Worm (Caenorhabditis elegans) whole organism, L2 larva: ENCODE measurements around the gene egl-15.

Source experiments
- C34F6.9 ChIP-seq: fragments of 150-350 bp; optimal IDR thresholded peaks from 2 replicates; lab custom pipeline; 2014; ENCODE audit warnings: missing biosample characterization, missing genetic modification characterization
- F13H6.1 ChIP-seq: sonication (generic microtip); optimal IDR thresholded peaks from 2 replicates; lab custom pipeline; 2016; ENCODE audit warnings: missing genetic modification characterization, missing compliant biosample characterization
- R02D3.7 ChIP-seq: fragments of 150-350 bp; optimal IDR thresholded peaks from 2 replicates; lab custom pipeline; 2014; ENCODE audit warnings: missing biosample characterization, missing genetic modification characterization
- ZK546.5 ChIP-seq: sonication (generic microtip); optimal IDR thresholded peaks from 2 replicates; lab custom pipeline; 2017; ENCODE audit warnings: missing biosample characterization, missing genetic modification characterization
- ceh-16 ChIP-seq: fragments of 150-350 bp; optimal IDR thresholded peaks from 2 replicates; lab custom pipeline; 2014; ENCODE audit warnings: missing biosample characterization, missing genetic modification characterization
- ceh-82 ChIP-seq: fragments of 150-350 bp; optimal IDR thresholded peaks from 2 replicates; lab custom pipeline; 2014; ENCODE audit warnings: missing biosample characterization, missing genetic modification characterization
- crh-2 ChIP-seq: sonication (generic microtip); optimal IDR thresholded peaks from 2 replicates; lab custom pipeline; 2017; ENCODE audit warnings: missing biosample characterization, missing genetic modification characterization
- dmd-4 ChIP-seq: sonication (generic microtip); optimal IDR thresholded peaks from 2 replicates; lab custom pipeline; 2017; ENCODE audit warnings: missing biosample characterization, missing genetic modification characterization
- elt-3 ChIP-seq: sonication (generic microtip); optimal IDR thresholded peaks from 2 replicates; lab custom pipeline; 2017; ENCODE audit warnings: missing biosample characterization, missing genetic modification characterization
- fos-1 ChIP-seq: fragments of 150-350 bp; optimal IDR thresholded peaks from 2 replicates; lab custom pipeline; 2014; ENCODE audit warnings: missing biosample characterization, missing genetic modification characterization
- gmeb-1 ChIP-seq: fragments of 150-350 bp; optimal IDR thresholded peaks from 2 replicates; lab custom pipeline; 2014; ENCODE audit warnings: missing biosample characterization, missing genetic modification characterization
- lin-11 ChIP-seq: fragments of 150-350 bp; sonication (generic microtip); optimal IDR thresholded peaks from 2 replicates; lab custom pipeline; 2014; ENCODE audit warnings: missing biosample characterization, missing genetic modification characterization, inconsistent platforms, mixed read lengths
- lin-13 ChIP-seq: fragments of 150-350 bp; optimal IDR thresholded peaks from 2 replicates; lab custom pipeline; 2014; ENCODE audit warnings: missing biosample characterization, missing genetic modification reagents, missing genetic modification characterization
- lin-39 ChIP-seq: fragments of 150-350 bp; optimal IDR thresholded peaks from 2 replicates; lab custom pipeline; 2014; ENCODE audit warnings: missing biosample characterization, missing genetic modification reagents, missing genetic modification characterization
- lsy-2 ChIP-seq, 2 experiments: fragments of 150-350 bp in 1 of 2; sonication (generic microtip) in 1 of 2; optimal IDR thresholded peaks; 2 replicates each; lab custom pipeline; 2014 to 2017; ENCODE audit warnings: missing biosample characterization in 2 of 2, missing genetic modification characterization in 2 of 2
- mab-5 ChIP-seq: fragments of 150-350 bp; optimal IDR thresholded peaks from 2 replicates; lab custom pipeline; 2014; ENCODE audit warnings: missing biosample characterization, missing genetic modification characterization
- mbf-1 ChIP-seq: sonication (generic microtip); optimal IDR thresholded peaks from 2 replicates; lab custom pipeline; 2017; ENCODE audit warnings: missing biosample characterization, missing genetic modification characterization
- mdl-1 ChIP-seq, 2 experiments: fragments of 150-350 bp in 1 of 2; sonication (generic microtip) in 1 of 2; optimal IDR thresholded peaks; 2 replicates each; lab custom pipeline; 2017; ENCODE audit warnings: missing biosample characterization in 2 of 2, missing genetic modification characterization in 2 of 2
- nhr-10 ChIP-seq: sonication (generic microtip); optimal IDR thresholded peaks from 2 replicates; lab custom pipeline; 2017; ENCODE audit warnings: missing biosample characterization, missing genetic modification characterization
- nhr-11 ChIP-seq: fragments of 150-350 bp; optimal IDR thresholded peaks from 2 replicates; lab custom pipeline; 2014; ENCODE audit warnings: missing biosample characterization, missing genetic modification characterization
- nhr-21 ChIP-seq: fragments of 150-350 bp; optimal IDR thresholded peaks from 2 replicates; lab custom pipeline; 2014; ENCODE audit warnings: missing biosample characterization, missing genetic modification characterization
- nhr-23 ChIP-seq: fragments of 150-350 bp; optimal IDR thresholded peaks from 2 replicates; lab custom pipeline; 2014; ENCODE audit warnings: missing biosample characterization, missing genetic modification reagents, missing genetic modification characterization
- nhr-237 ChIP-seq: fragments of 150-350 bp; optimal IDR thresholded peaks from 2 replicates; lab custom pipeline; 2014; ENCODE audit warnings: missing biosample characterization, missing genetic modification characterization
- nhr-25 ChIP-seq: fragments of 150-350 bp; sonication (generic microtip); optimal IDR thresholded peaks from 3 replicates; lab custom pipeline; 2014; ENCODE audit warnings: missing biosample characterization, missing genetic modification characterization
- nhr-77 ChIP-seq: fragments of 150-350 bp; optimal IDR thresholded peaks from 2 replicates; lab custom pipeline; 2014; ENCODE audit warnings: missing biosample characterization, missing genetic modification characterization
- sem-4 ChIP-seq: fragments of 150-350 bp; optimal IDR thresholded peaks from 2 replicates; lab custom pipeline; 2014; ENCODE audit warnings: missing biosample characterization, missing genetic modification reagents, missing genetic modification characterization
- skn-1 ChIP-seq: sonication (generic microtip); optimal IDR thresholded peaks from 2 replicates; lab custom pipeline; 2017; ENCODE audit warnings: missing biosample characterization, missing genetic modification characterization
- sma-9 ChIP-seq, 2 experiments: fragments of 150-350 bp in 1 of 2; sonication (generic microtip) in 1 of 2; optimal IDR thresholded peaks; 2 replicates each; lab custom pipeline; 2014 to 2016; ENCODE audit warnings: missing genetic modification characterization in 2 of 2, mild to moderate bottlenecking in 1 of 2, missing biosample characterization in 1 of 2, missing compliant biosample characterization in 1 of 2, missing genetic modification reagents in 1 of 2, moderate library complexity in 1 of 2
- snpc-4 ChIP-seq: fragments of 150-350 bp; optimal IDR thresholded peaks from 2 replicates; lab custom pipeline; 2014; ENCODE audit warnings: missing biosample characterization, missing genetic modification characterization
- unc-39 ChIP-seq: fragments of 150-350 bp; optimal IDR thresholded peaks from 2 replicates; lab custom pipeline; 2014; ENCODE audit warnings: missing biosample characterization, missing genetic modification characterization
- zag-1 ChIP-seq: fragments of 150-350 bp; optimal IDR thresholded peaks from 2 replicates; lab custom pipeline; 2014; ENCODE audit warnings: missing biosample characterization, missing genetic modification characterization
- ztf-1 ChIP-seq: fragments of 200-800 bp; sonication (Bioruptor generic); conservative IDR thresholded peaks from 2 replicates; pipeline ENCODE4 v1.3.6; 2022; ENCODE audit warnings: missing genetic modification characterization, missing compliant biosample characterization
- ztf-11 ChIP-seq: sonication (generic microtip); optimal IDR thresholded peaks from 2 replicates; lab custom pipeline; 2017; ENCODE audit warnings: missing biosample characterization, missing genetic modification characterization
- ztf-4 ChIP-seq: fragments of 150-350 bp; optimal IDR thresholded peaks from 2 replicates; lab custom pipeline; 2014; ENCODE audit warnings: missing biosample characterization, missing genetic modification characterization

Gene egl-15

ce11 chrX:11038221-11038620, 22.0 kb downstream of the egl-15 start:
- no peak for TF ChIP-seq zag-1
- TF ChIP-seq mdl-1 (tag; optimal IDR thresholded peaks at IDR 0.05; lab: Kevin White, UChicago) = no peak
- TF ChIP-seq lin-39 (tag; lab: Kevin White, UChicago) = no peak
- TF ChIP-seq unc-39 = no peak
- TF ChIP-seq nhr-237 (tag; lab: Kevin White, UChicago) = no peak
- no peak for TF ChIP-seq R02D3.7 (tag; lab: Kevin White, UChicago)
- no peak for TF ChIP-seq nhr-10 (tag; lab: Kevin White, UChicago)
- no peak for TF ChIP-seq snpc-4 (tag; lab: Kevin White, UChicago)
- TF ChIP-seq lin-13 (GFP tag; lab: Kevin White, UChicago) = no peak
- TF ChIP-seq nhr-25 (tag; lab: Kevin White, UChicago) = no peak
- no peak for TF ChIP-seq mab-5 (tag; lab: Kevin White, UChicago)
- no peak for TF ChIP-seq lsy-2 (tag; optimal IDR thresholded peaks at IDR 0.05; lab: Kevin White, UChicago)
- no peak for TF ChIP-seq ztf-1 (GFP tag; lab: Robert Waterston, UW)
- TF ChIP-seq crh-2 (tag; lab: Kevin White, UChicago) = no peak

DNA sequence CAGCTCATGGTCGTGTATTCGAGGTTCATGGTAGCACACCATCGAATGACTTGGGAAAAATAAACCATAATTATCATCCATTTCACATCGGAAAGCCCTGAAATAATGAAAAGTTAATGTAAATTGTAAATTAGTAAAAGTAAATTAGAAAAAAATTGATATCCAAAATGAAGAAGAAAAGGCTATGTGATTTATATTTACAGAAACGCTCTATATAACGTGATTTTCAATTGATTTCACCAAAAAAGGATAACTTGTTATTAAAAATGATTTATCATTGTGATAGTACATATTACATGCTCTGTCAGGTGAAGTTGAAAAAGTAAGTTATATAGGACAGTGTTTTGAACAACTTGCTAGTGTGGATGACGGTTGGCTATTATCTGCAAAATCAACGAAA, 26.6 kb downstream of the egl-15 start, which contains the start of gene C09F12.3:
TSS of gene C09F12.3 (minus strand) at position 101 of the 400 bp plus-strand sequence.
- TF ChIP-seq ZK546.5 (tag; lab: Kevin White, UChicago) (no peak), C34F6.9 (tag; lab: Kevin White, UChicago) (no peak), fos-1 (tag; lab: Kevin White, UChicago) (no peak), ztf-11 (tag; lab: Kevin White, UChicago) (no peak), nhr-77 (tag; lab: Kevin White, UChicago) (no peak), nhr-23 (tag; lab: Kevin White, UChicago) (no peak), lin-39 (tag; lab: Kevin White, UChicago) (no peak), lin-11 (tag; lab: Kevin White, UChicago) (no peak), nhr-21 (tag; lab: Kevin White, UChicago) (no peak), elt-3 (tag; lab: Kevin White, UChicago) (no peak), dmd-4 (tag; lab: Kevin White, UChicago) (no peak)

DNA sequence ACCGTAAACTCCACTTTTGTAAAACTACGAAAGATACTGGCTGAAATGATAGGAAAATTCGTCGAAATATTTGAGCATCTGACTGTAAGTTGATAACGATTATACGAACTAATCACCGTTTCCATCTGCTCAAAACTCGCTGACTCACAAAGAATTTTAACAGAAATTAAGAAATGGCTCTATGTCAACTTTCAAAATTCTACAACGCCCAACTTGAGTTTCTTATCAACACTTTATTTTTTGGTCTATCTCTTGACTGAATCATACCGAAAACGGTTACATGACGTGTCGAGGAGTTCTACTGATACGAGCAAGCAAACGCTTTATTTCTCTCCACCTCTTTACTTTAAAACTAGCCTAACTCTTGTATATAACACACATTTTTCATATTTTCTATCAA, 31.0 kb downstream of the egl-15 start, which contains the start of gene clc-1:
TSS of gene clc-1 (plus strand) at position 264 of the 400 bp plus-strand sequence.
- TF ChIP-seq mab-5 (tag; lab: Kevin White, UChicago) (no peak), sma-9 (GFP tag; optimal IDR thresholded peaks at IDR 0.05; lab: Kevin White, UChicago) (peak; percentile 50), sma-9 (tag; optimal IDR thresholded peaks at IDR 0.05; lab: Kevin White, UChicago) (no peak), gmeb-1 (tag; lab: Kevin White, UChicago) (peak; percentile 44), F13H6.1 (tag; lab: Kevin White, UChicago) (peak; percentile 38), fos-1 (tag; lab: Kevin White, UChicago) (peak; percentile 98), crh-2 (tag; lab: Kevin White, UChicago) (peak; percentile 84)
- TF ChIP-seq, all 48 proteins: peak for 5

DNA sequence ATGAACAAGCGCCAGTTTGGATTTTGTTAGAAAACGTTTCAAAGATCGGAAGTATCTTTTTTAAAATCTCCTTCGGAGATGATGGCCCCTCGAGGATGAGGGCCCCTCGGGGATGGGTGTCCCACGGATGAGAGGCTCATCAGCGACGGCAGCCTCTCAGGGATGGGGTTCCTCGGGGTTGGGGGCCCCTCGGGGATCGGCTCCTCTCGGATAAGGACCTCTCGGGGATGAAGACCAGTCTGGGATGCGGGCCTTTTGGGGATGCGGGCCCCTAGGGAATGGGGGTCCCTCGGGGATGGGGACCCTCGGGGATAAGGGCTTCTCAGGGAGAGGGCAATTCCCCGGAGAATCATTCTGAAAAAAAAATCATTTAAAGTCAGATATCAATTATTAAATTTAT, 34.1 kb downstream of the egl-15 start:
- TF ChIP-seq F13H6.1 (tag; lab: Kevin White, UChicago) (no peak), ZK546.5 (tag; lab: Kevin White, UChicago) (no peak), nhr-23 (tag; lab: Kevin White, UChicago) (no peak), nhr-77 (tag; lab: Kevin White, UChicago) (no peak), mbf-1 (tag; lab: Kevin White, UChicago) (no peak), sma-9 (GFP tag; optimal IDR thresholded peaks at IDR 0.05; lab: Kevin White, UChicago) (no peak), sma-9 (tag; optimal IDR thresholded peaks at IDR 0.05; lab: Kevin White, UChicago) (no peak), skn-1 (tag; lab: Kevin White, UChicago) (no peak), sem-4 (no peak), lin-11 (tag; lab: Kevin White, UChicago) (no peak), nhr-237 (tag; lab: Kevin White, UChicago) (no peak), ceh-16 (tag; lab: Kevin White, UChicago) (no peak), nhr-11 (tag; lab: Kevin White, UChicago) (no peak), ztf-11 (tag; lab: Kevin White, UChicago) (no peak), ceh-82 (tag; lab: Kevin White, UChicago) (no peak), lsy-2 (tag; optimal IDR thresholded peaks at IDR 0.05; lab: Kevin White, UChicago) (no peak), ztf-4 (tag; lab: Kevin White, UChicago) (no peak), crh-2 (tag; lab: Kevin White, UChicago) (no peak), R02D3.7 (tag; lab: Kevin White, UChicago) (no peak)
- TF ChIP-seq, all 48 proteins: peak for 0
